Fruit fly (Drosophila melanogaster) whole organism, embryonic: ENCODE measurements around the gene CG12016.
A peak's percentile ranks its signal among the peaks of the same experiment; 100 is the strongest.

Experiments used
- Blimp-1 ChIP-seq: fragments of 200-800 bp; sonication (Bioruptor generic); optimal IDR thresholded peaks from 3 replicates; lab custom pipeline; 2018; ENCODE audit warnings: missing biosample characterization, missing genetic modification characterization, mild to moderate bottlenecking, moderate library complexity, missing genetic modification reagents
- CG10147 ChIP-seq: fragments of 200-800 bp; sonication (Bioruptor generic); optimal IDR thresholded peaks from 2 replicates; lab custom pipeline; 2019; ENCODE audit warnings: missing biosample characterization, mild to moderate bottlenecking, missing genetic modification characterization, moderate library complexity
- CG10209 ChIP-seq: fragments of 200-800 bp; sonication (Bioruptor generic); optimal IDR thresholded peaks from 3 replicates; lab custom pipeline; 2017; ENCODE audit warnings: missing biosample characterization, mild to moderate bottlenecking, missing genetic modification characterization, missing genetic modification reagents
- CG10366 ChIP-seq: fragments of 200-800 bp; sonication (Bioruptor generic); IDR thresholded peaks from 2 replicates; pipeline ENCODE4 v1.3.6; 2022; ENCODE audit warnings: missing biosample characterization, missing genetic modification characterization
- CG10979 ChIP-seq: fragments of 200-800 bp; sonication (Bioruptor generic); optimal IDR thresholded peaks from 2 replicates; lab custom pipeline; 2018; ENCODE audit warnings: missing biosample characterization, mild to moderate bottlenecking, missing genetic modification characterization, moderate library complexity
- CG12071 ChIP-seq: fragments of 200-800 bp; sonication (Bioruptor generic); optimal IDR thresholded peaks from 3 replicates; lab custom pipeline; 2018; ENCODE audit warnings: missing biosample characterization, mild to moderate bottlenecking, missing genetic modification characterization
- CG13123 ChIP-seq: fragments of 200-800 bp; sonication (Bioruptor generic); optimal IDR thresholded peaks from 2 replicates; lab custom pipeline; 2016; ENCODE audit warnings: missing biosample characterization, missing genetic modification characterization
- CG13296 ChIP-seq: fragments of 200-800 bp; sonication (Bioruptor generic); optimal IDR thresholded peaks from 3 replicates; lab custom pipeline; 2018; ENCODE audit warnings: missing biosample characterization, mild to moderate bottlenecking, missing genetic modification characterization
- CG13424 ChIP-seq: fragments of 200-800 bp; sonication (Bioruptor generic); optimal IDR thresholded peaks from 2 replicates; lab custom pipeline; 2019; ENCODE audit warnings: missing biosample characterization, mild to moderate bottlenecking, missing genetic modification characterization, moderate library complexity
- CG14965 ChIP-seq: fragments of 200-800 bp; sonication (Bioruptor generic); optimal IDR thresholded peaks from 2 replicates; lab custom pipeline; 2016; ENCODE audit warnings: missing biosample characterization, missing genetic modification characterization, borderline replicate concordance
- CG17359 ChIP-seq: fragments of 200-800 bp; sonication (Bioruptor generic); optimal IDR thresholded peaks from 3 replicates; lab custom pipeline; 2018; ENCODE audit warnings: missing biosample characterization, mild to moderate bottlenecking, missing genetic modification characterization, moderate library complexity
- CG17802 ChIP-seq: fragments of 200-800 bp; sonication (Bioruptor generic); optimal IDR thresholded peaks from 2 replicates; lab custom pipeline; 2018; ENCODE audit warnings: missing biosample characterization, mild to moderate bottlenecking, missing genetic modification characterization, moderate library complexity
- CG18599 ChIP-seq: fragments of 200-800 bp; sonication (Bioruptor generic); optimal IDR thresholded peaks from 3 replicates; lab custom pipeline; 2017; ENCODE audit warnings: missing biosample characterization, missing genetic modification characterization, mild to moderate bottlenecking, moderate library complexity, missing genetic modification reagents
- CG2712 ChIP-seq: fragments of 200-800 bp; optimal IDR thresholded peaks from 3 replicates; lab custom pipeline; 2019; ENCODE audit warnings: missing biosample characterization, mild to moderate bottlenecking, missing genetic modification characterization, moderate library complexity
- CG30020 ChIP-seq: fragments of 200-800 bp; optimal IDR thresholded peaks from 2 replicates; lab custom pipeline; 2019; ENCODE audit warnings: missing biosample characterization, mild to moderate bottlenecking, missing genetic modification characterization, moderate library complexity
- CG3065 ChIP-seq: fragments of 200-800 bp; sonication (Bioruptor generic); optimal IDR thresholded peaks from 2 replicates; lab custom pipeline; 2016; ENCODE audit warnings: missing biosample characterization, missing genetic modification characterization
- CG31441 ChIP-seq: fragments of 200-800 bp; sonication (Bioruptor generic); IDR thresholded peaks from 2 replicates; pipeline ENCODE4 v1.3.6; 2022; ENCODE audit warnings: missing biosample characterization, missing genetic modification characterization
- CG6254 ChIP-seq: fragments of 200-800 bp; sonication (Bioruptor generic); optimal IDR thresholded peaks from 3 replicates; lab custom pipeline; 2017; ENCODE audit warnings: mild to moderate bottlenecking, missing biosample characterization, missing genetic modification reagents, missing genetic modification characterization
- CG7928 ChIP-seq: fragments of 200-800 bp; sonication (Bioruptor generic); optimal IDR thresholded peaks from 2 replicates; lab custom pipeline; 2017; ENCODE audit warnings: missing biosample characterization, mild to moderate bottlenecking, missing genetic modification characterization
- CG7987 ChIP-seq: fragments of 200-800 bp; sonication (Bioruptor generic); optimal IDR thresholded peaks from 2 replicates; lab custom pipeline; 2018; ENCODE audit warnings: missing biosample characterization, mild to moderate bottlenecking, missing genetic modification characterization, moderate library complexity
- CG8388 ChIP-seq: fragments of 200-800 bp; sonication (Bioruptor generic); optimal IDR thresholded peaks from 2 replicates; lab custom pipeline; 2019; ENCODE audit warnings: missing biosample characterization, mild to moderate bottlenecking, missing genetic modification characterization, moderate library complexity
- CG8478 ChIP-seq: fragments of >200 bp; optimal IDR thresholded peaks from 2 replicates; lab custom pipeline; 2018
- CG9727 ChIP-seq: fragments of 200-800 bp; sonication (Bioruptor generic); optimal IDR thresholded peaks from 3 replicates; lab custom pipeline; 2017; ENCODE audit warnings: missing biosample characterization, mild to moderate bottlenecking, missing genetic modification characterization
- CTCF ChIP-seq: fragments of 200-800 bp; sonication (Bioruptor generic); optimal IDR thresholded peaks from 2 replicates; lab custom pipeline; 2017; ENCODE audit warnings: missing biosample characterization, mild to moderate bottlenecking, missing genetic modification characterization, moderate library complexity
- Fer2 ChIP-seq: fragments of 200-800 bp; sonication (Bioruptor generic); optimal IDR thresholded peaks from 2 replicates; lab custom pipeline; 2018; ENCODE audit warnings: missing biosample characterization, mild to moderate bottlenecking, missing genetic modification characterization, moderate library complexity
- H15 ChIP-seq: fragments of 200-800 bp; sonication (Bioruptor generic); IDR thresholded peaks from 3 replicates; pipeline ENCODE4 v1.3.6; 2022; ENCODE audit warnings: missing biosample characterization, missing genetic modification characterization
- HLH54F ChIP-seq: fragments of 200-800 bp; sonication (Bioruptor generic); optimal IDR thresholded peaks from 3 replicates; lab custom pipeline; 2016; ENCODE audit warnings: missing biosample characterization, missing genetic modification characterization
- Hmx ChIP-seq: fragments of 200-800 bp; sonication (Bioruptor generic); optimal IDR thresholded peaks from 2 replicates; lab custom pipeline; 2016; ENCODE audit warnings: missing biosample characterization, missing genetic modification characterization
- Max ChIP-seq: fragments of 200-800 bp; sonication (Bioruptor generic); optimal IDR thresholded peaks from 2 replicates; lab custom pipeline; 2016; ENCODE audit warnings: missing biosample characterization, mild to moderate bottlenecking, missing genetic modification characterization
- Neu2 ChIP-seq: fragments of 200-800 bp; sonication (Bioruptor generic); optimal IDR thresholded peaks from 3 replicates; lab custom pipeline; 2016; ENCODE audit warnings: missing biosample characterization, missing genetic modification characterization, borderline replicate concordance
- Sox102F ChIP-seq: fragments of 200-800 bp; sonication (Bioruptor generic); optimal IDR thresholded peaks from 2 replicates; lab custom pipeline; 2018; ENCODE audit warnings: missing biosample characterization, mild to moderate bottlenecking, missing genetic modification characterization, moderate library complexity
- ac ChIP-seq: fragments of 200-800 bp; sonication (Bioruptor generic); optimal IDR thresholded peaks from 3 replicates; lab custom pipeline; 2017; ENCODE audit warnings: missing biosample characterization, mild to moderate bottlenecking, missing genetic modification characterization
- cad ChIP-seq: fragments of >200 bp; optimal IDR thresholded peaks from 2 replicates; lab custom pipeline; 2017; ENCODE audit warnings: missing biosample characterization, missing genetic modification characterization
- croc ChIP-seq: fragments of 200-800 bp; sonication (Bioruptor generic); conservative IDR thresholded peaks from 3 replicates; pipeline ENCODE4 v1.3.6; 2022; ENCODE audit warnings: missing biosample characterization, missing genetic modification characterization
- dmrt11E ChIP-seq: fragments of 200-800 bp; sonication (Bioruptor generic); optimal IDR thresholded peaks from 3 replicates; lab custom pipeline; 2018; ENCODE audit warnings: missing biosample characterization, mild to moderate bottlenecking, missing genetic modification characterization, moderate library complexity
- fd96Cb ChIP-seq: fragments of 200-800 bp; sonication (Bioruptor generic); optimal IDR thresholded peaks from 2 replicates; lab custom pipeline; 2018; ENCODE audit warnings: missing biosample characterization, mild to moderate bottlenecking, missing genetic modification characterization, moderate library complexity
- gem ChIP-seq: fragments of 200-800 bp; sonication (Bioruptor generic); optimal IDR thresholded peaks from 2 replicates; lab custom pipeline; 2019; ENCODE audit warnings: missing biosample characterization, mild to moderate bottlenecking, missing genetic modification characterization, moderate library complexity
- gfzf ChIP-seq: fragments of 200-800 bp; sonication (Bioruptor generic); optimal IDR thresholded peaks from 2 replicates; lab custom pipeline; 2016; ENCODE audit warnings: missing biosample characterization, mild to moderate bottlenecking, missing genetic modification characterization, moderate library complexity
- knrl ChIP-seq: fragments of 200-800 bp; sonication (Bioruptor generic); IDR thresholded peaks from 3 replicates; pipeline ENCODE4 v1.3.6; 2022; ENCODE audit warnings: missing biosample characterization, missing genetic modification characterization; ENCODE audit not compliant: partially characterized antibody
- lola ChIP-seq, 3 experiments: fragments of >200 bp in 2 of 3; fragments of 200-800 bp in 1 of 3; sonication (Bioruptor generic) in 1 of 3; optimal IDR thresholded peaks; 2 replicates each; lab custom pipeline; 2017 to 2019; ENCODE audit warnings: missing biosample characterization in 3 of 3, missing genetic modification characterization in 3 of 3, mild to moderate bottlenecking in 1 of 3, moderate library complexity in 1 of 3
- nerfin-1 ChIP-seq: fragments of 200-800 bp; sonication (Bioruptor generic); optimal IDR thresholded peaks from 3 replicates; lab custom pipeline; 2019; ENCODE audit warnings: missing biosample characterization, mild to moderate bottlenecking, missing genetic modification characterization, moderate library complexity
- otp ChIP-seq: fragments of 200-800 bp; sonication (Bioruptor generic); IDR thresholded peaks from 3 replicates; pipeline ENCODE4, ENCODE4 v1.3.6; 2022; ENCODE audit warnings: missing biosample characterization, missing genetic modification characterization
- p53 ChIP-seq: fragments of 200-800 bp; sonication (Bioruptor generic); optimal IDR thresholded peaks from 2 replicates; lab custom pipeline; 2016; ENCODE audit warnings: missing biosample characterization, missing genetic modification characterization
- pzg ChIP-seq: fragments of 200-800 bp; sonication (Bioruptor generic); optimal IDR thresholded peaks from 3 replicates; lab custom pipeline; 2018; ENCODE audit warnings: missing biosample characterization, mild to moderate bottlenecking, missing genetic modification characterization, moderate library complexity
- sens ChIP-seq: fragments of 200-800 bp; sonication (Bioruptor generic); peaks from one replicate; lab custom pipeline; 2016; ENCODE audit warnings: missing biosample characterization, missing genetic modification characterization
- shn ChIP-seq: fragments of 200-800 bp; sonication (Bioruptor generic); optimal IDR thresholded peaks from 3 replicates; lab custom pipeline; 2016; ENCODE audit warnings: missing biosample characterization, missing genetic modification characterization
- tap ChIP-seq: fragments of 200-800 bp; optimal IDR thresholded peaks from 3 replicates; lab custom pipeline; 2019; ENCODE audit warnings: missing biosample characterization, mild to moderate bottlenecking, missing genetic modification characterization, moderate library complexity
- zen ChIP-seq: fragments of 200-800 bp; sonication (Bioruptor generic); optimal IDR thresholded peaks from 3 replicates; lab custom pipeline; 2018; ENCODE audit warnings: missing biosample characterization, mild to moderate bottlenecking, missing genetic modification characterization, moderate library complexity
- zen2 ChIP-seq: fragments of 200-800 bp; sonication (Bioruptor generic); IDR thresholded peaks from 3 replicates; pipeline ENCODE4 v1.3.6; 2022; ENCODE audit warnings: missing biosample characterization, missing genetic modification characterization; ENCODE audit not compliant: partially characterized antibody

The CG12016 gene

dm6 chr3L:3338882-3339590, 19.7 kb downstream of the CG12016 start:
- TF ChIP-seq Neu2 (GFP tag; lab: Kevin White, UChicago) (peak; percentile 88), CTCF (GFP tag; lab: Kevin White, UChicago) (no peak), zen2 (no peak), CG3065 (GFP tag; lab: Kevin White, UChicago) (no peak), shn (GFP tag; lab: Kevin White, UChicago) (no peak), nerfin-1 (tag; lab: Kevin White, UChicago) (no peak), croc (peak; percentile 23; the same call in 1 of the 3 replicates), lola (GFP tag; optimal IDR thresholded peaks at IDR 0.05; lab: Kevin White, UChicago) (peak in 1 of 3 experiments; percentile 13), ac (GFP tag; lab: Kevin White, UChicago) (no peak), CG13424 (tag; lab: Kevin White, UChicago) (peak; percentile 10), p53 (GFP tag; lab: Kevin White, UChicago) (no peak), Hmx (GFP tag; lab: Kevin White, UChicago) (no peak), CG18599 (no peak), CG10209 (GFP tag; lab: Kevin White, UChicago) (no peak), gfzf (GFP tag; lab: Kevin White, UChicago) (no peak), CG10147 (GFP tag; lab: Kevin White, UChicago) (no peak), cad (GFP tag; lab: Kevin White, UChicago) (peak; percentile 48), Fer2 (no peak), otp (no peak), tap (tag; lab: Kevin White, UChicago) (no peak), CG30020 (tag; lab: Kevin White, UChicago) (no peak), CG31441 (GFP tag; lab: Robert Waterston, UW) (peak; percentile 8; the same call in 1 of the 2 replicates), CG12071 (GFP tag; lab: Kevin White, UChicago) (no peak), CG17359 (tag; lab: Kevin White, UChicago) (no peak), CG17802 (tag; lab: Kevin White, UChicago) (no peak), sens (peak; percentile 71), CG7928 (GFP tag; lab: Kevin White, UChicago) (no peak), gem (tag; lab: Kevin White, UChicago) (peak; percentile 25), CG8478 (no peak), CG7987 (GFP tag; lab: Kevin White, UChicago) (no peak), CG10366 (no peak), CG9727 (GFP tag; lab: Kevin White, UChicago) (peak; percentile 11), HLH54F (GFP tag; lab: Kevin White, UChicago) (no peak), fd96Cb (tag; lab: Kevin White, UChicago) (peak; percentile 2), CG8388 (peak; percentile 28), CG6254 (GFP tag; lab: Kevin White, UChicago) (peak; percentile 27), pzg (GFP tag; lab: Kevin White, UChicago) (no peak), Max (GFP tag; lab: Kevin White, UChicago) (no peak), H15 (GFP tag; lab: Robert Waterston, UW) (no peak), knrl (GFP tag; lab: Robert Waterston, UW) (no peak), Sox102F (GFP tag; lab: Kevin White, UChicago) (peak; percentile 9), dmrt11E (tag; lab: Kevin White, UChicago) (peak; percentile 30), zen (tag; lab: Kevin White, UChicago) (peak; percentile 47), CG10979 (tag; lab: Kevin White, UChicago) (peak; percentile 36), Blimp-1 (GFP tag; lab: Kevin White, UChicago) (peak; percentile 34), CG13296 (no peak), CG2712 (peak; percentile 30), CG14965 (GFP tag; lab: Kevin White, UChicago) (no peak), CG13123 (GFP tag; lab: Kevin White, UChicago) (no peak)
